Worm (Caenorhabditis elegans): ENCODE data around the gene frpr-13.

frpr-13 gene

DNA sequence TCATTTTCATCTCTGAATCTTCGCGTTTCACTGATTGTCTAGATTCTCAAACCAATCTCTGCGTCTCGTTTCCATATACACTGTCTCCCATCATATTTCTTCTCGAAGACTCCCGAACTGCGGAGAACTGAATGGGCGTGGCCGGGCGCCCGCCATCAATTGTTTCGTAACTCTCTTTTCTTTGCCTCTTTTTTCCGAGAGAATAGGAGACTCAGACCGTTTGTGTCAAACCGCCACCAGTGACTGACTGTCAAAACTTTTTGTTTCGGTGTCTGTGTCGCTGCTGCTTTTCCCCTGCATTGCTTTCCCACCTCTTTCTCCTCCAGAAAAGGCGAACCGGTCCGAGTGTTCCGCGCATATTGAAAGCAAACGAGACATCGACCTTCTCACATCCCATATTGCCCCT is 37.3 kb downstream of the frpr-13 start, which contains the start of gene unc-23 (continued):
- TF ChIP-seq nhr-6 (tag; optimal IDR thresholded peaks at IDR 0.05) (peak; percentile 72), ztf-11 (tag; optimal IDR thresholded peaks at IDR 0.05) (no peak), crh-2 (tag; optimal IDR thresholded peaks at IDR 0.05) (peak; percentile 82), nhr-12 (tag; optimal IDR thresholded peaks at IDR 0.05) (no peak), snpc-4 (tag; optimal IDR thresholded peaks at IDR 0.05) (no peak)

DNA sequence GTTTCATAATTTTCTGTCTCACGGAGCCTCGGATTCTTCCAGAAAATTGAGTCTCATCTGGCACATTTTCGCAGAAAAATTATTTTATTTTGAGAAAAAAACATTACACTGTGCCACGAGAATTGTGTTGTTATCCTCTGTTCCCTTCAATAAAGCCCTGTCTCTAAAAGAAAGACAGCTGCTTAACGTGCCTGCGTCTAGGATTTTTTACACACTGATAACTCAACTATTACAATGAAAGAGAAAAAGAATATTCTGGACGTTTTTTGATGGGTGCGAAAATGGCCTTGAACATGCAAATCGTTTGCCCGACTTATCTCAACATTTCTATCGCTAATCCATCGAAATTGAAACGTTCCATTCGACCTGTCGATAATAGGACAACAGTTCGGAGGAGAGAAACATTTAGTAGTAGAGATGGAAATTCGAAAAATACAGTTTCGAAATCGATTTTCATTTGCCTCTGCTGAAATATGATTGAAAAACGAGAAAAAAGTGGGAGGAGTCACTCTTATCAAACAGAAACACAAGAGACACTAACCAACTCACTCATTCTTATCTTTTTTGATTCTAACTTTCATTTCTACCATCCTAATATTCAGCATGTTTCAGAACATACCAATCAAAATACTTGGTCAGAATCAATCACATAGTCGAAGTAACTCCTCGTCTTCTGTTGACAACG is 38.1 kb downstream of the frpr-13 start:
- TF ChIP-seq lsy-2 (tag; optimal IDR thresholded peaks at IDR 0.05), result peak in 1 of 2 experiments; percentile 10
- TF ChIP-seq nhr-6 (tag; optimal IDR thresholded peaks at IDR 0.05), result peak; percentile 34
- no peak for TF ChIP-seq nhr-21 (tag; optimal IDR thresholded peaks at IDR 0.05)
- TF ChIP-seq F13H6.1 (tag; optimal IDR thresholded peaks at IDR 0.05), result peak; percentile 5
- no peak for TF ChIP-seq nhr-77 (tag; optimal IDR thresholded peaks at IDR 0.05)
- no peak for TF ChIP-seq elt-1 (tag; optimal IDR thresholded peaks at IDR 0.05)
- TF ChIP-seq fos-1 (tag; optimal IDR thresholded peaks at IDR 0.05), result peak; percentile 62
- peak; percentile 12 for TF ChIP-seq nhr-129 (tag; optimal IDR thresholded peaks at IDR 0.05)
- TF ChIP-seq zag-1 (tag; optimal IDR thresholded peaks at IDR 0.05), result no peak
- TF ChIP-seq C34F6.9 (tag; optimal IDR thresholded peaks at IDR 0.05), result peak; percentile 47
- peak; percentile 48 for TF ChIP-seq ceh-16 (tag; optimal IDR thresholded peaks at IDR 0.05)
- no peak for TF ChIP-seq unc-55 (GFP tag; optimal IDR thresholded peaks at IDR 0.05)

DNA sequence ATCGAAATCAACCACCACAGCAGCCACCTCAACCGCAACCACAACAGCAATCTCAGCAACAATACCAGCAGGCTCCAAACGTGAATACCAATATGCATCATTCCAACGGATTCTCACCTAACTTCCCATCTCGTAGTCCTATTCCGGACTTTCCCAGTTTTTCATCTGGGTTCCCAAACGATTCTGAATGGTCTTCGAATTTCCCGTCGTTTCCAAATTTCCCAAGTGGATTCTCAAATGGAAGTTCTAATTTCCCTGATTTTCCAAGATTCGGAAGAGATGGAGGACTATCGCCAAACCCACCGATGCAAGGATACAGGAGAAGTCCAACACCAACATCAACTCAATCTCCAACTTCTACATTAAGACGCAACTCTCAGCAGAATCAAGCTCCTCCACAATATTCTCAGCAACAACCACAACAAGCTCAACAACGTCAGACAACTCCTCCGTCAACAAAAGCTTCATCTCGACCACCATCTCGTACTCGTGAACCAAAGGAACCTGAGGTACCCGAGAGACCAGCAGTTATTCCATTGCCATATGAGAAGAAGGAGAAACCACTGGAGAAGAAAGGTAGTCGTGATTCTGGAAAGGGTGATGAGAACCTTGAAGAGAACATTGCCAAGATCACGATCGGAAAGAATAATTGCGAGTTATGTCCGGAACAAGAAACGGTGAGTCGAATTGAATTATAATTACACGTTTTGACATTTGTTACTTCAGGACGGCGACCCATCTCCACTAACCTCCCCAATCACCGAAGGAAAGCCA is 38.8 kb downstream of the frpr-13 start:
- peak; percentile 75 for TF ChIP-seq ama-1 (optimal IDR thresholded peaks at IDR 0.05)
- no peak for TF ChIP-seq sma-9 (GFP tag; optimal IDR thresholded peaks at IDR 0.05)
- no peak for TF ChIP-seq sma-9 (tag; optimal IDR thresholded peaks at IDR 0.05)
- no peak for TF ChIP-seq ztf-4 (tag; optimal IDR thresholded peaks at IDR 0.05)

DNA sequence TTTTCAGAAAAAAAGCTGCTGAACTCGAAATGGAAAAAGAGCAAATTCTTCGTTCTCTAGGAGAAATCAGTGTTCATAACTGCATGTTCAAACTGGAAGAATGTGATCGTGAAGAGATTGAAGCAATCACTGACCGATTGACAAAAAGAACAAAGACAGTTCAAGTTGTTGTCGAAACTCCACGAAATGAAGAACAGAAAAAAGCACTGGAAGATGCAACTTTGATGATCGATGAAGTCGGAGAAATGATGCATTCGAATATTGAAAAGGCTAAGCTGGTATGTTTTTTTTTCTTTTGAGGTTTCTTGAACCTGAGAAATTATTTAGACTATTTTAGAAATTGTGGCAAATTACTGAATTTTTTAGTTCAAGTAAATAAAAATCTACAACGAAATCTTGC is 39.6 kb downstream of the frpr-13 start:
- TF ChIP-seq ama-1 (optimal IDR thresholded peaks at IDR 0.05) (peak; percentile 11), nhr-12 (tag; optimal IDR thresholded peaks at IDR 0.05) (no peak)

DNA sequence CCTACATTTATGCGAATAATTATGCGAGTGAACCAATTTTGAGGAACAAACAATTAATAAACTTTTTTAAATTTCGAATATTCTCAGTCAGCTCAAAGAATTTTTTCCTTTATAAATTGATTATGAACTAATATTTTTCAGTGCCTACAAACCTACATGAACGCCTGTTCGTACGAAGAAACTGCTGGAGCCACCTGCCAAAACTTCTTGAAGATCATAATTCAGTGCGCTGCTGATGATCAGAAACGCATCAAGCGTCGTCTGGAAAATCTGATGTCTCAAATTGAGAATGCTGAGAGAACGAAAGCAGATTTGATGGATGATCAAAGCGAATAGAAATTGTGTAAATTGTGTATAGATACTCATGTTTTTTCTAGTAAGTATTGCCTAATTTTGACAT is 40.1 kb downstream of the frpr-13 start:
- TF ChIP-seq nhr-6 (tag; optimal IDR thresholded peaks at IDR 0.05), result no peak
- no peak for TF ChIP-seq unc-55 (GFP tag; optimal IDR thresholded peaks at IDR 0.05)
- TF ChIP-seq C34F6.9 (tag; optimal IDR thresholded peaks at IDR 0.05), result no peak
- no peak for TF ChIP-seq ztf-1 (GFP tag; conservative IDR thresholded peaks at IDR 0.05)
- TF ChIP-seq lin-39 (tag; optimal IDR thresholded peaks at IDR 0.05), result no peak
- TF ChIP-seq zag-1 (tag; optimal IDR thresholded peaks at IDR 0.05), result no peak
- no peak for TF ChIP-seq elt-3 (tag; optimal IDR thresholded peaks at IDR 0.05)
- TF ChIP-seq crh-2 (tag; optimal IDR thresholded peaks at IDR 0.05), result no peak
- no peak for TF ChIP-seq aly-2 (tag; optimal IDR thresholded peaks at IDR 0.05)
- no peak for TF ChIP-seq fos-1 (tag; optimal IDR thresholded peaks at IDR 0.05)
- no peak for TF ChIP-seq mbf-1 (tag; optimal IDR thresholded peaks at IDR 0.05)
- TF ChIP-seq dmd-4 (tag; optimal IDR thresholded peaks at IDR 0.05), result no peak
- TF ChIP-seq ceh-16 (tag; optimal IDR thresholded peaks at IDR 0.05), result no peak
- TF ChIP-seq ama-1 (optimal IDR thresholded peaks at IDR 0.05), result no peak
- no peak for TF ChIP-seq snpc-4 (tag; optimal IDR thresholded peaks at IDR 0.05)
- no peak for TF ChIP-seq sma-3 (GFP tag; optimal IDR thresholded peaks at IDR 0.05)
- TF ChIP-seq sma-9 (GFP tag; optimal IDR thresholded peaks at IDR 0.05), result no peak
- no peak for TF ChIP-seq sma-9 (tag; optimal IDR thresholded peaks at IDR 0.05)
- no peak for TF ChIP-seq ztf-11 (tag; optimal IDR thresholded peaks at IDR 0.05)

DNA sequence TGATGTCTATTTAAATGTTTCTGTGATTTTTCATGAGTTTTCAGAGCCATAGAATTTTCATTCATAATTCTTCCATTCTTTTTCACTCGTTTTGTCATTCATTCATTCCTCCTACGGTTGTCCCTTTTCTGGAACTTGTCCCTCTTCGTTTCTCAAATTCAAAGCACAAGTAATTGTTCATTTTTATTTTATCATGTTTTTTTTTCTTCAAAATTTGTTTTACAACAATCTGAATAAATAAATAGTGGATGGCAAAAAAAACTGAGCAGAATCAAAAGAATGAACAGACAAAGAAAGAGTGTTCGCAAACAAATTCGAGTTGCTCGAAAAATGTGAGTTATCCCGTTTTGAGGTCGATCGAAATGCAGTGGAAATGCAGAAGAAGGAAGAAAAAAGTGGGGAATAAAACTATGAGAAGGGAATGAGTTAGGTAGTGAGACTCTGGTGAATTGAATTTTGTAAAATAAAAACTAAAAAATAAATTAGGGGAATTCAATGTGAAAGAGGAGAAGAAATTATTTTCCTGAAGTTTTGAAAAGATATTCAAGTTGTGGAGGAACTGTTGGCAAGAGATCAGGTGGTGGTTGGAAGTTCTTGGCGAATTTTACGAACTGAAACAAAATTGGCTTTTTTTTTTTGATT is 40.7 kb downstream of the frpr-13 start:
- TF ChIP-seq aly-2 (tag; optimal IDR thresholded peaks at IDR 0.05) (no peak), nhr-11 (tag; optimal IDR thresholded peaks at IDR 0.05) (no peak), nhr-10 (tag; optimal IDR thresholded peaks at IDR 0.05) (no peak), crh-2 (tag; optimal IDR thresholded peaks at IDR 0.05) (peak; percentile 58), gmeb-1 (tag; optimal IDR thresholded peaks at IDR 0.05) (no peak), ama-1 (optimal IDR thresholded peaks at IDR 0.05) (peak; percentile 97), sma-3 (GFP tag; optimal IDR thresholded peaks at IDR 0.05) (peak; percentile 49), mdl-1 (tag; optimal IDR thresholded peaks at IDR 0.05) (no peak), mbf-1 (tag; optimal IDR thresholded peaks at IDR 0.05) (no peak), nhr-12 (tag; optimal IDR thresholded peaks at IDR 0.05) (no peak), C34F6.9 (tag; optimal IDR thresholded peaks at IDR 0.05) (peak; percentile 23), lin-39 (tag; optimal IDR thresholded peaks at IDR 0.05) (no peak), skn-1 (tag; optimal IDR thresholded peaks at IDR 0.05) (no peak), peb-1 (tag; optimal IDR thresholded peaks at IDR 0.05) (no peak), ztf-4 (tag; optimal IDR thresholded peaks at IDR 0.05) (peak; percentile 85), ztf-1 (GFP tag; conservative IDR thresholded peaks at IDR 0.05) (no peak), egl-27 (tag; optimal IDR thresholded peaks at IDR 0.05) (no peak), unc-55 (GFP tag; optimal IDR thresholded peaks at IDR 0.05) (no peak), sma-9 (GFP tag; optimal IDR thresholded peaks at IDR 0.05) (no peak), sma-9 (tag; optimal IDR thresholded peaks at IDR 0.05) (no peak), lsy-2 (tag; optimal IDR thresholded peaks at IDR 0.05) (peak in 1 of 2 experiments; percentile 43), lin-13 (GFP tag; optimal IDR thresholded peaks at IDR 0.05) (peak; percentile 26), Y55F3AM.14 (GFP tag; optimal IDR thresholded peaks at IDR 0.05) (no peak), blmp-1 (tag; optimal IDR thresholded peaks at IDR 0.05; ENCODE audit: insufficient read depth) (no peak), nhr-77 (tag; optimal IDR thresholded peaks at IDR 0.05) (no peak)
